Fruit fly (Drosophila melanogaster) whole organism, embryonic: ENCODE data around the gene Hph.
A peak's percentile ranks its signal among the peaks of the same experiment; 100 is the strongest.

Experiments used
- Adf1 ChIP-seq: fragments of 200-800 bp; sonication (Bioruptor generic); IDR thresholded peaks from 2 replicates; pipeline ENCODE4 v1.3.6; 2022; ENCODE audit warnings: missing biosample characterization, missing genetic modification characterization
- Blimp-1 ChIP-seq: fragments of 200-800 bp; sonication (Bioruptor generic); optimal IDR thresholded peaks from 3 replicates; lab custom pipeline; 2018; ENCODE audit warnings: missing biosample characterization, missing genetic modification characterization, mild to moderate bottlenecking, moderate library complexity, missing genetic modification reagents
- CG10366 ChIP-seq: fragments of 200-800 bp; sonication (Bioruptor generic); IDR thresholded peaks from 2 replicates; pipeline ENCODE4 v1.3.6; 2022; ENCODE audit warnings: missing biosample characterization, missing genetic modification characterization
- CG10431 ChIP-seq: fragments of 200-800 bp; sonication (Bioruptor generic); optimal IDR thresholded peaks from 3 replicates; lab custom pipeline; 2018; ENCODE audit warnings: missing biosample characterization, mild to moderate bottlenecking, missing genetic modification characterization
- CG10565 ChIP-seq: fragments of 200-800 bp; sonication (Bioruptor generic); optimal IDR thresholded peaks from 3 replicates; lab custom pipeline; 2016; ENCODE audit warnings: missing biosample characterization, mild to moderate bottlenecking, missing genetic modification characterization
- CG10979 ChIP-seq: fragments of 200-800 bp; sonication (Bioruptor generic); optimal IDR thresholded peaks from 2 replicates; lab custom pipeline; 2018; ENCODE audit warnings: missing biosample characterization, mild to moderate bottlenecking, missing genetic modification characterization, moderate library complexity
- CG11456 ChIP-seq: fragments of 200-800 bp; sonication (Bioruptor generic); IDR thresholded peaks from 3 replicates; pipeline ENCODE4 v1.3.6; 2022; ENCODE audit warnings: missing biosample characterization, missing genetic modification characterization
- CG12071 ChIP-seq: fragments of 200-800 bp; sonication (Bioruptor generic); optimal IDR thresholded peaks from 3 replicates; lab custom pipeline; 2018; ENCODE audit warnings: missing biosample characterization, mild to moderate bottlenecking, missing genetic modification characterization
- CG12299 ChIP-seq: fragments of 200-800 bp; sonication (Bioruptor generic); optimal IDR thresholded peaks from 2 replicates; lab custom pipeline; 2018; ENCODE audit warnings: missing biosample characterization, mild to moderate bottlenecking, missing genetic modification characterization
- CG12744 ChIP-seq: fragments of 200-800 bp; sonication (Bioruptor generic); optimal IDR thresholded peaks from 2 replicates; lab custom pipeline; 2016; ENCODE audit warnings: missing biosample characterization, missing genetic modification characterization
- CG14441 ChIP-seq: fragments of 200-800 bp; sonication (Bioruptor generic); IDR thresholded peaks from 2 replicates; pipeline ENCODE4 v1.3.6; 2022; ENCODE audit warnings: missing biosample characterization, missing genetic modification characterization
- CG14710 ChIP-seq: fragments of 200-800 bp; sonication (Bioruptor generic); optimal IDR thresholded peaks from 3 replicates; lab custom pipeline; 2019; ENCODE audit warnings: missing biosample characterization, mild to moderate bottlenecking, missing genetic modification characterization, moderate library complexity
- CG15696 ChIP-seq: fragments of 200-800 bp; sonication (Bioruptor generic); optimal IDR thresholded peaks from 2 replicates; lab custom pipeline; 2019; ENCODE audit warnings: missing biosample characterization, mild to moderate bottlenecking, missing genetic modification characterization, moderate library complexity
- CG1647 ChIP-seq: fragments of 200-800 bp; sonication (Bioruptor generic); optimal IDR thresholded peaks from 3 replicates; lab custom pipeline; 2016; ENCODE audit warnings: missing biosample characterization, missing genetic modification characterization
- CG18619 ChIP-seq: fragments of 200-800 bp; sonication (Bioruptor generic); optimal IDR thresholded peaks from 3 replicates; lab custom pipeline; 2017; ENCODE audit warnings: missing biosample characterization, mild to moderate bottlenecking, missing genetic modification characterization
- CG33213 ChIP-seq: fragments of 200-800 bp; sonication (Bioruptor generic); optimal IDR thresholded peaks from 3 replicates; lab custom pipeline; 2016; ENCODE audit warnings: missing biosample characterization, missing genetic modification characterization
- CG34224 ChIP-seq: fragments of 200-800 bp; sonication (Bioruptor generic); IDR thresholded peaks from 3 replicates; pipeline ENCODE4 v1.3.6; 2022; ENCODE audit warnings: missing biosample characterization, missing genetic modification characterization; ENCODE audit not compliant: partially characterized antibody
- CG34376 ChIP-seq: fragments of 200-800 bp; sonication (Bioruptor generic); optimal IDR thresholded peaks from 2 replicates; lab custom pipeline; 2018; ENCODE audit warnings: missing biosample characterization, mild to moderate bottlenecking, missing genetic modification characterization
- CG42726 ChIP-seq: fragments of 200-800 bp; sonication (Bioruptor generic); IDR thresholded peaks from 2 replicates; pipeline ENCODE4 v1.3.6; 2022; ENCODE audit warnings: missing biosample characterization, missing genetic modification characterization; ENCODE audit not compliant: partially characterized antibody
- CG4424 ChIP-seq: fragments of 200-800 bp; sonication (Bioruptor generic); optimal IDR thresholded peaks from 3 replicates; lab custom pipeline; 2016; ENCODE audit warnings: missing biosample characterization, missing genetic modification characterization
- CG4617 ChIP-seq: fragments of 200-800 bp; sonication (Bioruptor generic); optimal IDR thresholded peaks from 3 replicates; lab custom pipeline; 2016; ENCODE audit warnings: missing biosample characterization, missing genetic modification characterization, borderline replicate concordance
- CG6175 ChIP-seq: fragments of 200-800 bp; sonication (Bioruptor generic); IDR thresholded peaks from 3 replicates; pipeline ENCODE4 v1.3.6; 2022; ENCODE audit warnings: missing biosample characterization, missing genetic modification characterization
- CG6689 ChIP-seq: fragments of 200-800 bp; sonication (Bioruptor generic); IDR thresholded peaks from 2 replicates; pipeline ENCODE4 v1.3.6; 2022; ENCODE audit warnings: missing biosample characterization, missing genetic modification characterization
- CG8290 ChIP-seq, 3 experiments: fragments of 200-800 bp; sonication (Bioruptor generic); optimal IDR thresholded peaks; 2 replicates each; lab custom pipeline; 2016 to 2019; ENCODE audit warnings: missing biosample characterization in 3 of 3, missing genetic modification characterization in 3 of 3, mild to moderate bottlenecking in 2 of 3, moderate library complexity in 1 of 3
- CG8478 ChIP-seq: fragments of >200 bp; optimal IDR thresholded peaks from 2 replicates; lab custom pipeline; 2018
- CG8924 ChIP-seq: fragments of 200-800 bp; optimal IDR thresholded peaks from 3 replicates; lab custom pipeline; 2019; ENCODE audit warnings: missing biosample characterization, mild to moderate bottlenecking, missing genetic modification characterization, moderate library complexity
- Dek ChIP-seq: fragments of 200-800 bp; sonication (Bioruptor generic); optimal IDR thresholded peaks from 3 replicates; lab custom pipeline; 2019; ENCODE audit warnings: missing biosample characterization, mild to moderate bottlenecking, missing genetic modification characterization, moderate library complexity
- E2f1 ChIP-seq: fragments of 200-800 bp; sonication (Bioruptor generic); IDR thresholded peaks from 2 replicates; pipeline ENCODE4 v1.3.6; 2022; ENCODE audit warnings: missing biosample characterization, missing genetic modification characterization
- Ets65A ChIP-seq: fragments of 200-800 bp; sonication (Bioruptor generic); peaks from one replicate; lab custom pipeline; 2016; ENCODE audit warnings: missing biosample characterization, missing genetic modification characterization
- HLH3B ChIP-seq: fragments of 200-800 bp; sonication (Bioruptor generic); IDR thresholded peaks from 2 replicates; pipeline ENCODE4 v1.3.6; 2022; ENCODE audit warnings: missing biosample characterization, missing genetic modification characterization
- Six4 ChIP-seq: fragments of 200-800 bp; sonication (Bioruptor generic); optimal IDR thresholded peaks from 2 replicates; lab custom pipeline; 2016; ENCODE audit warnings: missing biosample characterization, missing genetic modification characterization
- Sry-β ChIP-seq: fragments of 200-800 bp; sonication (Bioruptor generic); optimal IDR thresholded peaks from 2 replicates; lab custom pipeline; 2018; ENCODE audit warnings: missing biosample characterization, mild to moderate bottlenecking, missing genetic modification characterization, moderate library complexity
- TFAM ChIP-seq: fragments of 200-800 bp; sonication (Bioruptor generic); optimal IDR thresholded peaks from 2 replicates; lab custom pipeline; 2017; ENCODE audit warnings: missing biosample characterization, missing genetic modification characterization, inconsistent platforms
- Taf1 ChIP-seq: fragments of 200-800 bp; sonication (Bioruptor generic); IDR thresholded peaks from 2 replicates; pipeline ENCODE4 v1.3.6; 2022; ENCODE audit warnings: missing biosample characterization, missing genetic modification characterization
- Tbp ChIP-seq: fragments of >200 bp; optimal IDR thresholded peaks from 2 replicates; lab custom pipeline; 2018; ENCODE audit warnings: missing biosample characterization, missing genetic modification characterization
- Usf ChIP-seq: fragments of 200-800 bp; sonication (Bioruptor generic); optimal IDR thresholded peaks from 2 replicates; lab custom pipeline; 2017; ENCODE audit warnings: missing genotype, missing biosample characterization, missing genetic modification characterization
- abd-A ChIP-seq: fragments of 200-800 bp; sonication (Bioruptor generic); optimal IDR thresholded peaks from 3 replicates; lab custom pipeline; 2019; ENCODE audit warnings: missing biosample characterization, mild to moderate bottlenecking, missing genetic modification characterization, moderate library complexity
- ac ChIP-seq: fragments of 200-800 bp; sonication (Bioruptor generic); optimal IDR thresholded peaks from 3 replicates; lab custom pipeline; 2017; ENCODE audit warnings: missing biosample characterization, mild to moderate bottlenecking, missing genetic modification characterization
- chif ChIP-seq, 2 experiments: fragments of 200-800 bp; sonication (Bioruptor generic); optimal IDR thresholded peaks; 3 replicates each; lab custom pipeline; 2016; ENCODE audit warnings: missing biosample characterization in 2 of 2, missing genetic modification characterization in 2 of 2
- corto ChIP-seq: fragments of 200-800 bp; sonication (Bioruptor generic); optimal IDR thresholded peaks from 2 replicates; lab custom pipeline; 2016; ENCODE audit warnings: missing biosample characterization, mild to moderate bottlenecking, missing genetic modification characterization, moderate library complexity
- eve ChIP-seq, 2 experiments: fragments of >200 bp; optimal IDR thresholded peaks; 2 replicates each; lab custom pipeline; 2017; ENCODE audit warnings: missing biosample characterization in 2 of 2, missing genetic modification characterization in 2 of 2
- gce ChIP-seq: fragments of 200-800 bp; sonication (Bioruptor generic); IDR thresholded peaks from 3 replicates; pipeline ENCODE4 v1.3.6; 2022; ENCODE audit warnings: missing biosample characterization, missing genetic modification characterization
- grau ChIP-seq: fragments of 200-800 bp; optimal IDR thresholded peaks from 3 replicates; lab custom pipeline; 2019; ENCODE audit warnings: missing biosample characterization, mild to moderate bottlenecking, missing genetic modification characterization, moderate library complexity
- knrl ChIP-seq: fragments of 200-800 bp; sonication (Bioruptor generic); IDR thresholded peaks from 3 replicates; pipeline ENCODE4 v1.3.6; 2022; ENCODE audit warnings: missing biosample characterization, missing genetic modification characterization; ENCODE audit not compliant: partially characterized antibody
- lbe ChIP-seq: fragments of 200-800 bp; sonication (Bioruptor generic); optimal IDR thresholded peaks from 2 replicates; lab custom pipeline; 2016; ENCODE audit warnings: missing biosample characterization, mild to moderate bottlenecking, missing genetic modification characterization
- nerfin-1 ChIP-seq: fragments of 200-800 bp; sonication (Bioruptor generic); optimal IDR thresholded peaks from 3 replicates; lab custom pipeline; 2019; ENCODE audit warnings: missing biosample characterization, mild to moderate bottlenecking, missing genetic modification characterization, moderate library complexity
- p53 ChIP-seq: fragments of 200-800 bp; sonication (Bioruptor generic); optimal IDR thresholded peaks from 2 replicates; lab custom pipeline; 2016; ENCODE audit warnings: missing biosample characterization, missing genetic modification characterization
- pfk ChIP-seq: fragments of 200-800 bp; sonication (Bioruptor generic); optimal IDR thresholded peaks from 2 replicates; lab custom pipeline; 2018; ENCODE audit warnings: missing biosample characterization, mild to moderate bottlenecking, missing genetic modification characterization, moderate library complexity
- sima ChIP-seq: fragments of 200-800 bp; sonication (Bioruptor generic); optimal IDR thresholded peaks from 2 replicates; lab custom pipeline; 2016; ENCODE audit warnings: missing biosample characterization, missing genetic modification characterization
- slbo ChIP-seq: fragments of 200-800 bp; sonication (Bioruptor generic); IDR thresholded peaks from 2 replicates; pipeline ENCODE4 v1.3.6; 2022; ENCODE audit warnings: missing biosample characterization, missing genetic modification characterization
- zfh2 ChIP-seq: fragments of 200-800 bp; sonication (Bioruptor generic); optimal IDR thresholded peaks from 2 replicates; lab custom pipeline; 2016; ENCODE audit warnings: missing biosample characterization, missing genetic modification characterization

Gene Hph

DNA sequence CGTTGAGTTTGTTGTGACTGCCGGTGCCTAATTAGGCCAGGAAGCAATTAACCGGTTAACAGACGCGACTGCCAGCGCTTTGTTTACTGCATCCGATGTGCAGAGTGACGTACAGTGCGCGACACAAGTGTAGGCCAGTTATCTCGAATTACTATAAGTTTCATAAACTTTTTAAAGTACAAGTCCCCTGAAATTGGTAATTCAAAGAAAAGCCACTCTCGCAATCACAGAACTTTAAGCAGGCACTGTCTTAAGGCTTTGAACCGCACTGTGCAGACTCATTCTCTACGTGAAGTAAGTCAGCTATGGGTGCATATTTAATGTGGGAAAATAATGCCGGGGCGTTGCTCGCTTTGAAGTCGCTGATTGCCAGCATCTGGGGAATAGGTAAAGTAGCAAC, 47.4 kb upstream of the Hph start (continued):
- TF ChIP-seq Usf (GFP tag; lab: Kevin White, UChicago) (no peak), Ets65A (GFP tag; lab: Kevin White, UChicago) (peak; percentile 91), Tbp (GFP tag; lab: Kevin White, UChicago) (no peak), slbo (GFP tag; lab: Robert Waterston, UW) (no peak), E2f1 (GFP tag; lab: Robert Waterston, UW) (no peak), grau (peak; percentile 27), nerfin-1 (no peak), eve (GFP tag; optimal IDR thresholded peaks at IDR 0.05; lab: Kevin White, UChicago) (no peak), CG4424 (peak; percentile 1), CG14441 (GFP tag; lab: Robert Waterston, UW) (peak; percentile 31; the same call in 1 of the 2 replicates), CG10366 (peak; percentile 43), CG11456 (GFP tag; lab: Robert Waterston, UW) (no peak), CG14710 (peak; percentile 32), corto (GFP tag; lab: Kevin White, UChicago) (no peak), CG10431 (GFP tag; lab: Kevin White, UChicago) (no peak), Sry-β (GFP tag; lab: Kevin White, UChicago) (no peak), CG8924 (tag; lab: Kevin White, UChicago) (peak; percentile 15), CG34224 (GFP tag; lab: Robert Waterston, UW) (no peak), sima (GFP tag; lab: Kevin White, UChicago) (no peak), CG18619 (GFP tag; lab: Kevin White, UChicago) (no peak), CG8290 (GFP tag; optimal IDR thresholded peaks at IDR 0.05; lab: Kevin White, UChicago) (no peak), CG8290 (tag; optimal IDR thresholded peaks at IDR 0.05; lab: Kevin White, UChicago) (peak in 1 of 2 experiments; percentile 22), CG12071 (GFP tag; lab: Kevin White, UChicago) (no peak), knrl (GFP tag; lab: Robert Waterston, UW) (no peak), CG4617 (GFP tag; lab: Kevin White, UChicago) (no peak), pfk (GFP tag; lab: Kevin White, UChicago) (no peak), TFAM (no peak), CG8478 (no peak), zfh2 (GFP tag; lab: Kevin White, UChicago) (no peak), CG12299 (tag; lab: Kevin White, UChicago) (no peak), gce (GFP tag; lab: Robert Waterston, UW) (peak; percentile 57; the same call in 1 of the 3 replicates), Adf1 (no peak), CG10979 (tag; lab: Kevin White, UChicago) (peak; percentile 63), Dek (tag; lab: Kevin White, UChicago) (no peak), CG12744 (GFP tag; lab: Kevin White, UChicago) (no peak), lbe (GFP tag; lab: Kevin White, UChicago) (no peak), ac (GFP tag; lab: Kevin White, UChicago) (no peak), HLH3B (GFP tag; lab: Robert Waterston, UW) (peak; percentile 43; the same call in 1 of the 2 replicates), CG6175 (GFP tag; lab: Robert Waterston, UW) (no peak), abd-A (no peak), CG6689 (GFP tag; lab: Robert Waterston, UW) (peak; percentile 41), Blimp-1 (peak; percentile 61), Taf1 (GFP tag; lab: Robert Waterston, UW) (no peak), CG34376 (no peak), CG42726 (GFP tag; lab: Robert Waterston, UW) (no peak), Six4 (GFP tag; lab: Kevin White, UChicago) (peak; percentile 25), chif (GFP tag; optimal IDR thresholded peaks at IDR 0.05; lab: Kevin White, UChicago) (peak in 1 of 2 experiments; percentile 55), CG1647 (GFP tag; lab: Kevin White, UChicago) (peak; percentile 27), CG33213 (GFP tag; lab: Kevin White, UChicago) (no peak), p53 (GFP tag; lab: Kevin White, UChicago) (no peak), CG15696 (tag; lab: Kevin White, UChicago) (no peak), CG10565 (GFP tag; lab: Kevin White, UChicago) (no peak)
